Worm (Caenorhabditis elegans): Measurements from ENCODE around the gene T21B10.3.
A peak's percentile ranks its signal among the peaks of the same experiment; 100 is the strongest.

Gene T21B10.3

DNA sequence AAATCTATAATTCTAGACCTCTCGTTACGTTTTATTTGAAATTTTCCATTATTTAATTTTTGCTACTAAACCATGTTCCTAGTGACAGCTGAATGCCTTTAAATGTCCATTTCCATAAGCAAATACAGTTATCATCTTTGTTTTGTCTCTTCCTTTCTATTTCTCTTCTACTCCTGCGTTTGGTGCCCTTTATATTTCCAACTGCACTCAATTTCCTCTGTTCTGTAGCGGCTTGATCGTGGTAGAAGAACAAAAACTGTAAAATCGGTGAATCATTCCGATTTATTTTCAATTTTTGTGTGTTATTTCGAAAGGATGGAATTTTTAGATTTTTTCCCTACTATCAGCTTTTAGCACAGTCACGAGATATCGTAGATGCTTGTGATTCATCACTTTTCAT is 38.3 kb upstream of the T21B10.3 start:
- TF ChIP-seq ceh-63 (GFP tag; optimal IDR thresholded peaks at IDR 0.05): no peak

DNA sequence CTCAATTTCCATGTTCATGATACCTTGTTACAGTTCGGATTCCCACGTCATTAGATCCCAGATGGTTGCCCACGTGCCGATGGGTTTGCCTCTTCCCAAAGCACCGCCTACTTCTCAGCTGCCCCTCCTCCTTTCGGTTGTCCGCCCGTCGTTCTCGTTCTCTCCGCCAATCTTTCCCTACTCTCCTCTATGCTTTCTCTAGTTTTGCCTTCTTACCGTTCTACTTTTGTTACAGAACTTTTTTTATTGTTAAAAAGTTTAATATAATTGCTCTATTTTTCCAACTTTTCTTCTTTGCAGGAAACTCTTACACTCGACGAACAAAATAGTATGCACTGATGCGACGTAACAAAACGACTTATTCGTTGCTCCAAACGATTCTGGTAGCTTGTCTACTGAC is 37.6 kb upstream of the T21B10.3 start, which contains the start of gene lat-1:
Gene lat-1, plus strand, starts transcription at position 301 of the 400 bp plus-strand sequence.
- no peak for TF ChIP-seq nhr-71 (tag; optimal IDR thresholded peaks at IDR 0.05)
- no peak for TF ChIP-seq lin-14 (GFP tag; optimal IDR thresholded peaks at IDR 0.05)
- TF ChIP-seq ztf-4 (tag; optimal IDR thresholded peaks at IDR 0.05): no peak
- no peak for TF ChIP-seq fos-1 (tag; optimal IDR thresholded peaks at IDR 0.05)
- no peak for TF ChIP-seq zag-1 (tag; optimal IDR thresholded peaks at IDR 0.05)
- no peak for TF ChIP-seq efl-3 (GFP tag; optimal IDR thresholded peaks at IDR 0.05)
- TF ChIP-seq elt-2 (tag; optimal IDR thresholded peaks at IDR 0.05): no peak
- TF ChIP-seq nhr-77 (tag; optimal IDR thresholded peaks at IDR 0.05): no peak
- TF ChIP-seq nhr-90 (tag; optimal IDR thresholded peaks at IDR 0.05; ENCODE audit: poor library complexity): no peak
- TF ChIP-seq mep-1 (tag; optimal IDR thresholded peaks at IDR 0.05): no peak
- TF ChIP-seq ceh-82 (tag; optimal IDR thresholded peaks at IDR 0.05): no peak
- no peak for TF ChIP-seq egl-13 (tag; optimal IDR thresholded peaks at IDR 0.05)
- TF ChIP-seq nhr-237 (tag; optimal IDR thresholded peaks at IDR 0.05): no peak
- no peak for TF ChIP-seq elt-3 (tag; optimal IDR thresholded peaks at IDR 0.05)
- no peak for TF ChIP-seq ceh-90 (tag; optimal IDR thresholded peaks at IDR 0.05)
- no peak for TF ChIP-seq snu-23 (GFP tag; optimal IDR thresholded peaks at IDR 0.05)
- no peak for TF ChIP-seq F16B12.6 (tag; optimal IDR thresholded peaks at IDR 0.05)
- TF ChIP-seq nhr-47 (tag; optimal IDR thresholded peaks at IDR 0.05): no peak
- TF ChIP-seq mdl-1 (tag; optimal IDR thresholded peaks at IDR 0.05): no peak
- no peak for TF ChIP-seq jun-1 (tag; optimal IDR thresholded peaks at IDR 0.05)

- TF ChIP-seq mdl-1 (tag; optimal IDR thresholded peaks at IDR 0.05): no peak
- no peak for TF ChIP-seq efl-1 (optimal IDR thresholded peaks at IDR 0.05)
- peak in 1 of 2 experiments; percentile 88 for TF ChIP-seq efl-1 (GFP tag; optimal IDR thresholded peaks at IDR 0.05 in 1 of 2)
- no peak for TF ChIP-seq tlp-1 (tag; optimal IDR thresholded peaks at IDR 0.05)
- no peak for TF ChIP-seq sox-4 (tag; optimal IDR thresholded peaks at IDR 0.05)
These were observed 36.9 kb upstream of the T21B10.3 start for ce11 chrII:8897244-8897643.

- TF ChIP-seq nhr-76 (tag; optimal IDR thresholded peaks at IDR 0.05): no peak
These were observed 35.4 kb upstream of the T21B10.3 start for ce11 chrII:8898582-8899356.

DNA sequence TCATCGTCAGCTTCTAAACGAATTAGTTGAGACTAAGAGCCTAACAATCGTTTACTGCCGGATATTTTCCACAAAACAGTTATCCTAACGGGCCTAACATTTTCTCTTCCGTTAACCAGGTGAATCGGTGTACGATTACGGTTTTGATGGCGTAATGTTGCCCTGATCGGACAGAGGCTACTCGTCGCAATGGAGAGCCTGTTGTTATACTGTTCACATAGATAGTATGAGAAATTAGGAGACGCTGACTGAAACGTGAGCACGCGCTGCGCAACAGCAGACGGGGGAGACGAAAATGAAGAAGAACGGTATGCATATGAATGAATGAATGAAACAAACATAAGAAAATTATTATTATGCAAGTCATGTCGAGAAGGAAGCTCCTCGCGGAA is 34.8 kb upstream of the T21B10.3 start:
- TF ChIP-seq nhr-11 (tag; optimal IDR thresholded peaks at IDR 0.05) (no peak), elt-2 (tag; optimal IDR thresholded peaks at IDR 0.05) (no peak), ets-5 (GFP tag; IDR thresholded peaks at IDR 0.05) (no peak)

DNA sequence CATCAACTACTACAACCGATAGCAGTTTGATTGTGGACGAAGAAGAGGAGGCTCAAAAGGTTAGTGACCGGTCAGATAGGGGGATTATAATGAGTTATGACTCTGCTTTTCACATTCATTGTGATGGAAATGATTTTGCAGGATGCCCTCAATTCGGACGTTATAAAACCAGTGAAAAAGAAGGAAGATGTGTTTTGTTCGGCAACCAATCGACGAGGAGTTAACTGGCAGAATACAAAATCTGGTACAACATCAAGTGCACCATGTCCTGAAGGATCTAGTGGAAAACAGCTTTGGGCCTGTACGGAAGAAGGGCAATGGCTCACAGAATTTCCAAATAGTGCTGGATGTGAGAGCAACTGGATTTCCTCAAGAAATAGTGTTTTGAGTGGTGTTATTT is 30.3 kb upstream of the T21B10.3 start:
- no peak for TF ChIP-seq nhr-85 (tag)
- no peak for TF ChIP-seq F16B12.6 (tag; optimal IDR thresholded peaks at IDR 0.05)
- no peak for TF ChIP-seq lin-15B (tag; optimal IDR thresholded peaks at IDR 0.05)
- no peak for TF ChIP-seq nhr-47 (tag; optimal IDR thresholded peaks at IDR 0.05)
- no peak for TF ChIP-seq elt-2 (tag; optimal IDR thresholded peaks at IDR 0.05)
- TF ChIP-seq hpl-2 (GFP tag; optimal IDR thresholded peaks at IDR 0.05): no peak
- no peak for TF ChIP-seq fkh-4 (tag; optimal IDR thresholded peaks at IDR 0.05; ENCODE audit: borderline replicate concordance)
- TF ChIP-seq C34B4.2 (tag; optimal IDR thresholded peaks at IDR 0.05): no peak
- TF ChIP-seq unc-62 (GFP tag; optimal IDR thresholded peaks at IDR 0.05): no peak
- no peak for TF ChIP-seq pqm-1 (tag; optimal IDR thresholded peaks at IDR 0.05)
- TF ChIP-seq lin-35 (GFP tag; optimal IDR thresholded peaks at IDR 0.05): no peak
- no peak for TF ChIP-seq jun-1 (tag; optimal IDR thresholded peaks at IDR 0.05)
- no peak for TF ChIP-seq lin-14 (GFP tag; optimal IDR thresholded peaks at IDR 0.05)
- TF ChIP-seq grh-1 (GFP tag; IDR thresholded peaks at IDR 0.05): no peak
- no peak for TF ChIP-seq lin-13 (GFP tag; optimal IDR thresholded peaks at IDR 0.05)
